Fruit fly (Drosophila melanogaster) whole organism, embryonic: ENCODE measurements around the gene CG1801.

ENCODE experiments used
- B-H2 ChIP-seq: fragments of 200-800 bp; sonication (Bioruptor generic); optimal IDR thresholded peaks from 2 replicates; lab custom pipeline; 2018; ENCODE audit warnings: missing biosample characterization, mild to moderate bottlenecking, missing genetic modification characterization
- Bteb2 ChIP-seq: fragments of 200-800 bp; sonication (Bioruptor generic); optimal IDR thresholded peaks from 2 replicates; lab custom pipeline; 2016; ENCODE audit warnings: missing biosample characterization, missing genetic modification characterization
- CG10274 ChIP-seq: fragments of 200-800 bp; sonication (Bioruptor generic); optimal IDR thresholded peaks from 3 replicates; lab custom pipeline; 2017; ENCODE audit warnings: missing biosample characterization, mild to moderate bottlenecking, missing genetic modification characterization
- CG12104 ChIP-seq: fragments of 200-800 bp; sonication (Bioruptor generic); optimal IDR thresholded peaks from 3 replicates; lab custom pipeline; 2016; ENCODE audit warnings: missing biosample characterization, missing genetic modification characterization
- CG1233 ChIP-seq: fragments of 200-800 bp; sonication (Bioruptor generic); optimal IDR thresholded peaks from 4 replicates; lab custom pipeline; 2018; ENCODE audit warnings: missing biosample characterization, mild to moderate bottlenecking, missing genetic modification characterization
- CG14710 ChIP-seq: fragments of 200-800 bp; sonication (Bioruptor generic); optimal IDR thresholded peaks from 3 replicates; lab custom pipeline; 2019; ENCODE audit warnings: missing biosample characterization, mild to moderate bottlenecking, missing genetic modification characterization, moderate library complexity
- CG16863 ChIP-seq: fragments of 200-800 bp; sonication (Bioruptor generic); optimal IDR thresholded peaks from 3 replicates; lab custom pipeline; 2016; ENCODE audit warnings: missing biosample characterization, missing genetic modification characterization
- CG18262 ChIP-seq: fragments of 200-800 bp; optimal IDR thresholded peaks from 3 replicates; lab custom pipeline; 2019; ENCODE audit warnings: missing biosample characterization, mild to moderate bottlenecking, missing genetic modification characterization, moderate library complexity
- CG1832 ChIP-seq: fragments of 200-800 bp; sonication (Bioruptor generic); optimal IDR thresholded peaks from 2 replicates; lab custom pipeline; 2017; ENCODE audit warnings: missing biosample characterization, mild to moderate bottlenecking, missing genetic modification characterization, inconsistent platforms
- CG2120 ChIP-seq: fragments of 200-800 bp; sonication (Bioruptor generic); optimal IDR thresholded peaks from 3 replicates; lab custom pipeline; 2016; ENCODE audit warnings: missing biosample characterization, missing genetic modification characterization
- CG30431 ChIP-seq: fragments of 200-800 bp; sonication (Bioruptor generic); optimal IDR thresholded peaks from 2 replicates; lab custom pipeline; 2017; ENCODE audit warnings: missing biosample characterization, missing genetic modification characterization
- CG33213 ChIP-seq: fragments of 200-800 bp; sonication (Bioruptor generic); optimal IDR thresholded peaks from 3 replicates; lab custom pipeline; 2016; ENCODE audit warnings: missing biosample characterization, missing genetic modification characterization
- CG4282 ChIP-seq: fragments of 200-800 bp; sonication (Bioruptor generic); optimal IDR thresholded peaks from 2 replicates; lab custom pipeline; 2016; ENCODE audit warnings: missing biosample characterization, missing genetic modification characterization
- CG6791 ChIP-seq: fragments of 200-800 bp; sonication (Bioruptor generic); IDR thresholded peaks from 3 replicates; pipeline ENCODE4 v1.3.6; 2022; ENCODE audit warnings: missing biosample characterization, missing genetic modification characterization; ENCODE audit not compliant: partially characterized antibody
- CG7357 ChIP-seq: fragments of 200-800 bp; sonication (Bioruptor generic); IDR thresholded peaks from 3 replicates; pipeline ENCODE4 v1.3.6; 2022; ENCODE audit warnings: missing biosample characterization, missing genetic modification characterization
- CG7372 ChIP-seq: fragments of 200-800 bp; sonication (Bioruptor generic); IDR thresholded peaks from 2 replicates; pipeline ENCODE4 v1.3.6; 2022; ENCODE audit warnings: missing biosample characterization, missing genetic modification characterization
- CG7556 ChIP-seq: fragments of 200-800 bp; sonication (Bioruptor generic); optimal IDR thresholded peaks from 2 replicates; lab custom pipeline; 2017; ENCODE audit warnings: missing biosample characterization, mild to moderate bottlenecking, missing genetic modification characterization
- CG8281 ChIP-seq: fragments of 200-800 bp; sonication (Bioruptor generic); optimal IDR thresholded peaks from 2 replicates; lab custom pipeline; 2018; ENCODE audit warnings: missing biosample characterization, mild to moderate bottlenecking, missing genetic modification characterization, moderate library complexity
- CG9932 ChIP-seq: fragments of 200-800 bp; sonication (Bioruptor generic); IDR thresholded peaks from 2 replicates; pipeline ENCODE4 v1.3.6; 2022; ENCODE audit warnings: missing biosample characterization, missing genetic modification characterization
- CHES-1-like ChIP-seq: fragments of 200-800 bp; sonication (Bioruptor generic); optimal IDR thresholded peaks from 2 replicates; lab custom pipeline; 2016; ENCODE audit warnings: missing biosample characterization, missing genetic modification characterization
- Dip2 ChIP-seq: fragments of 200-800 bp; sonication (Bioruptor generic); IDR thresholded peaks from 2 replicates; pipeline ENCODE4 v1.3.6; 2022; ENCODE audit warnings: missing biosample characterization, missing genetic modification characterization
- Dip3 ChIP-seq: fragments of 200-800 bp; sonication (Bioruptor generic); optimal IDR thresholded peaks from 3 replicates; lab custom pipeline; 2016; ENCODE audit warnings: missing biosample characterization, missing genetic modification characterization
- Doc2 ChIP-seq: fragments of 200-800 bp; sonication (Bioruptor generic); IDR thresholded peaks from 2 replicates; pipeline ENCODE4 v1.3.6; 2022; ENCODE audit warnings: missing biosample characterization, missing genetic modification characterization
- Dref ChIP-seq: fragments of 200-800 bp; sonication (Bioruptor generic); IDR thresholded peaks from 2 replicates; pipeline ENCODE4 v1.3.6; 2022; ENCODE audit warnings: missing biosample characterization, missing genetic modification characterization
- E2f2 ChIP-seq: fragments of 200-800 bp; sonication (Bioruptor generic); IDR thresholded peaks from 2 replicates; pipeline ENCODE4 v1.3.6; 2022; ENCODE audit warnings: missing biosample characterization, missing genetic modification characterization
- HLHmδ ChIP-seq: fragments of 200-800 bp; sonication (Bioruptor generic); optimal IDR thresholded peaks from 2 replicates; lab custom pipeline; 2018; ENCODE audit warnings: missing biosample characterization, mild to moderate bottlenecking, missing genetic modification characterization, moderate library complexity
- HmgD ChIP-seq: fragments of 200-800 bp; sonication (Bioruptor generic); optimal IDR thresholded peaks from 3 replicates; lab custom pipeline; 2016; ENCODE audit warnings: missing biosample characterization, missing genetic modification characterization
- Hsf ChIP-seq: fragments of 200-800 bp; sonication (Bioruptor generic); optimal IDR thresholded peaks from 3 replicates; lab custom pipeline; 2016; ENCODE audit warnings: missing biosample characterization, missing genetic modification characterization
- MBD-R2 ChIP-seq: fragments of 200-800 bp; sonication (Bioruptor generic); IDR thresholded peaks from 2 replicates; pipeline ENCODE4 v1.3.6; 2022; ENCODE audit warnings: missing biosample characterization, missing genetic modification characterization
- Opbp ChIP-seq: fragments of 200-800 bp; sonication (Bioruptor generic); IDR thresholded peaks from 3 replicates; pipeline ENCODE4 v1.3.6; 2022; ENCODE audit warnings: missing biosample characterization, missing genetic modification characterization; ENCODE audit not compliant: partially characterized antibody
- Rx ChIP-seq: fragments of 200-800 bp; sonication (Bioruptor generic); IDR thresholded peaks from 2 replicates; pipeline ENCODE4 v1.3.6; 2022; ENCODE audit warnings: missing biosample characterization, missing genetic modification characterization
- Spps ChIP-seq: fragments of 200-800 bp; sonication (Bioruptor generic); optimal IDR thresholded peaks from 2 replicates; lab custom pipeline; 2018; ENCODE audit warnings: missing biosample characterization, mild to moderate bottlenecking, missing genetic modification characterization
- Vsx1 ChIP-seq: fragments of 200-800 bp; sonication (Bioruptor generic); optimal IDR thresholded peaks from 2 replicates; lab custom pipeline; 2017; ENCODE audit warnings: missing biosample characterization, mild to moderate bottlenecking, missing genetic modification characterization, missing genetic modification reagents
- YL-1 ChIP-seq: fragments of 200-800 bp; sonication (Bioruptor generic); optimal IDR thresholded peaks from 3 replicates; lab custom pipeline; 2017; ENCODE audit warnings: missing biosample characterization, mild to moderate bottlenecking, missing genetic modification characterization
- bbx ChIP-seq: fragments of 200-800 bp; sonication (Bioruptor generic); IDR thresholded peaks from 2 replicates; pipeline ENCODE4 v1.3.6; 2022; ENCODE audit warnings: missing biosample characterization, missing genetic modification characterization; ENCODE audit not compliant: partially characterized antibody
- bowl ChIP-seq: fragments of 200-800 bp; sonication (Bioruptor generic); IDR thresholded peaks from 2 replicates; pipeline ENCODE4 v1.3.6; 2022; ENCODE audit warnings: missing biosample characterization, missing genetic modification characterization
- dm ChIP-seq: fragments of 200-800 bp; sonication (Bioruptor generic); optimal IDR thresholded peaks from 3 replicates; lab custom pipeline; 2016; ENCODE audit warnings: missing biosample characterization, missing genetic modification characterization
- dmrt99B ChIP-seq: fragments of 200-800 bp; sonication (Bioruptor generic); optimal IDR thresholded peaks from 2 replicates; lab custom pipeline; 2018; ENCODE audit warnings: missing biosample characterization, mild to moderate bottlenecking, missing genetic modification characterization, moderate library complexity
- exex ChIP-seq: fragments of 200-800 bp; sonication (Bioruptor generic); optimal IDR thresholded peaks from 4 replicates; lab custom pipeline; 2018; ENCODE audit warnings: missing biosample characterization, mild to moderate bottlenecking, missing genetic modification characterization, moderate library complexity
- insv ChIP-seq, 2 experiments: fragments of 200-800 bp; sonication (Bioruptor generic); optimal IDR thresholded peaks; 3 replicates each; lab custom pipeline; 2016 to 2018; ENCODE audit warnings: missing biosample characterization in 2 of 2, missing genetic modification characterization in 2 of 2
- klu ChIP-seq: fragments of 200-800 bp; sonication (Bioruptor generic); IDR thresholded peaks from 2 replicates; pipeline ENCODE4 v1.3.6; 2022; ENCODE audit warnings: missing biosample characterization, missing genetic modification characterization
- knrl ChIP-seq: fragments of 200-800 bp; sonication (Bioruptor generic); IDR thresholded peaks from 3 replicates; pipeline ENCODE4 v1.3.6; 2022; ENCODE audit warnings: missing biosample characterization, missing genetic modification characterization; ENCODE audit not compliant: partially characterized antibody
- lab ChIP-seq: fragments of 200-800 bp; sonication (Bioruptor generic); optimal IDR thresholded peaks from 3 replicates; lab custom pipeline; 2017; ENCODE audit warnings: missing biosample characterization, missing genetic modification characterization, mild to moderate bottlenecking, moderate library complexity, missing genetic modification reagents
- lola ChIP-seq, 3 experiments: fragments of >200 bp in 2 of 3; fragments of 200-800 bp in 1 of 3; sonication (Bioruptor generic) in 1 of 3; optimal IDR thresholded peaks; 2 replicates each; lab custom pipeline; 2017 to 2019; ENCODE audit warnings: missing biosample characterization in 3 of 3, missing genetic modification characterization in 3 of 3, mild to moderate bottlenecking in 1 of 3, moderate library complexity in 1 of 3
- mld ChIP-seq: fragments of 200-800 bp; sonication (Bioruptor generic); IDR thresholded peaks from 3 replicates; pipeline ENCODE4 v1.3.6; 2022; ENCODE audit warnings: missing biosample characterization, missing genetic modification characterization; ENCODE audit not compliant: partially characterized antibody
- scrt ChIP-seq: fragments of 200-800 bp; sonication (Bioruptor generic); optimal IDR thresholded peaks from 2 replicates; lab custom pipeline; 2018; ENCODE audit warnings: missing biosample characterization, mild to moderate bottlenecking, missing genetic modification characterization, moderate library complexity
- sd ChIP-seq: fragments of 200-800 bp; sonication (Bioruptor generic); optimal IDR thresholded peaks from 3 replicates; lab custom pipeline; 2018; ENCODE audit warnings: missing biosample characterization, mild to moderate bottlenecking, missing genetic modification characterization, moderate library complexity
- tgo ChIP-seq: fragments of 200-800 bp; sonication (Bioruptor generic); IDR thresholded peaks from 3 replicates; pipeline ENCODE4 v1.3.6; 2022; ENCODE audit warnings: missing biosample characterization, missing genetic modification characterization
- wor ChIP-seq: fragments of 200-800 bp; sonication (Bioruptor generic); IDR thresholded peaks from 2 replicates; pipeline ENCODE4 v1.3.6; 2022; ENCODE audit warnings: missing biosample characterization, missing genetic modification characterization

The CG1801 gene

dm6 chrX:21323933-21324688 is 6.8 kb upstream of the CG1801 start, which contains the start of the genes Dd and CG1486 (continued):
- TF ChIP-seq sd (tag; lab: Kevin White, UChicago) (no peak), insv (GFP tag; optimal IDR thresholded peaks at IDR 0.05; lab: Kevin White, UChicago) (peak in 1 of 2 experiments; percentile 2), CG7556 (GFP tag; lab: Kevin White, UChicago) (no peak), CG7357 (GFP tag; lab: Robert Waterston, UW) (no peak), knrl (GFP tag; lab: Robert Waterston, UW) (peak; percentile 93), CG16863 (GFP tag; lab: Kevin White, UChicago) (peak; percentile 49), CG18262 (no peak), CG7372 (no peak), mld (GFP tag; lab: Robert Waterston, UW) (peak; percentile 78; the same call in 2 of the 3 replicates), CG6791 (GFP tag; lab: Robert Waterston, UW) (peak; percentile 91), Dref (GFP tag; lab: Robert Waterston, UW) (peak; percentile 74), YL-1 (GFP tag; lab: Kevin White, UChicago) (peak; percentile 34), Hsf (GFP tag; lab: Kevin White, UChicago) (no peak), bowl (GFP tag; lab: Robert Waterston, UW) (no peak), CG8281 (tag; lab: Kevin White, UChicago) (no peak), CG9932 (0 out of 2 replicates have a peak, but pooled peaks have one; percentile 31), Dip3 (GFP tag; lab: Kevin White, UChicago) (no peak), HmgD (GFP tag; lab: Kevin White, UChicago) (peak; percentile 13), CG10274 (no peak), CG33213 (GFP tag; lab: Kevin White, UChicago) (peak; percentile 44), bbx (GFP tag; lab: Robert Waterston, UW) (peak; percentile 89), E2f2 (peak; percentile 23; the same call in 1 of the 2 replicates), CG14710 (tag; lab: Kevin White, UChicago) (peak; percentile 79), CG2120 (peak; percentile 29), dm (GFP tag; lab: Kevin White, UChicago) (peak; percentile 53), Opbp (peak; percentile 84), B-H2 (GFP tag; lab: Kevin White, UChicago) (no peak), CG1832 (GFP tag; lab: Kevin White, UChicago) (no peak), wor (GFP tag; lab: Robert Waterston, UW) (no peak)

- TF ChIP-seq CG1233 (GFP tag; lab: Kevin White, UChicago) = no peak
- TF ChIP-seq Spps (tag; lab: Kevin White, UChicago) = no peak
- no peak for TF ChIP-seq CG30431 (GFP tag; lab: Kevin White, UChicago)
- TF ChIP-seq MBD-R2 (GFP tag; lab: Robert Waterston, UW) = no peak
- no peak for TF ChIP-seq Dip2 (GFP tag; lab: Robert Waterston, UW)
- no peak for TF ChIP-seq CHES-1-like (GFP tag; lab: Kevin White, UChicago)
- no peak for TF ChIP-seq lab (GFP tag; lab: Kevin White, UChicago)
- no peak for TF ChIP-seq Rx (GFP tag; lab: Robert Waterston, UW)
- TF ChIP-seq exex = no peak
- no peak for TF ChIP-seq CG12104
- TF ChIP-seq klu (GFP tag; lab: Robert Waterston, UW) = no peak
- TF ChIP-seq CG4282 = no peak
- no peak for TF ChIP-seq dmrt99B (tag; lab: Kevin White, UChicago)
- no peak for TF ChIP-seq Bteb2 (GFP tag; lab: Kevin White, UChicago)
- peak in 1 of 3 experiments; percentile 5 for TF ChIP-seq lola (GFP tag; optimal IDR thresholded peaks at IDR 0.05; lab: Kevin White, UChicago)
- TF ChIP-seq HLHmδ = no peak
- no peak for TF ChIP-seq Vsx1 (GFP tag; lab: Kevin White, UChicago)
- no peak for TF ChIP-seq Hsf (GFP tag; lab: Kevin White, UChicago)
- TF ChIP-seq scrt (GFP tag; lab: Kevin White, UChicago) = no peak
- no peak for TF ChIP-seq tgo (GFP tag; lab: Robert Waterston, UW)
- no peak for TF ChIP-seq Doc2 (GFP tag; lab: Robert Waterston, UW)
These were observed 5.9 kb upstream of the CG1801 start for dm6 chrX:21323171-21323695.
